Fruit fly (Drosophila melanogaster) whole organism, prepupa: ENCODE data around the gene PolA2.

ENCODE experiments used
- Blimp-1 ChIP-seq: fragments of 200-800 bp; sonication (Bioruptor generic); optimal IDR thresholded peaks from 3 replicates; lab custom pipeline; 2017; ENCODE audit warnings: missing biosample characterization, missing genetic modification characterization, mild to moderate bottlenecking, moderate library complexity, missing genetic modification reagents
- CG10669 ChIP-seq: fragments of 200-800 bp; sonication (Bioruptor generic); optimal IDR thresholded peaks from 3 replicates; lab custom pipeline; 2018; ENCODE audit warnings: missing biosample characterization, mild to moderate bottlenecking, missing genetic modification characterization, moderate library complexity
- CG11294 ChIP-seq: fragments of 200-800 bp; sonication (Bioruptor generic); IDR thresholded peaks from 2 replicates; pipeline ENCODE4 v1.3.6; 2022; ENCODE audit warnings: missing biosample characterization, missing genetic modification characterization
- CG11762 ChIP-seq: fragments of 200-800 bp; sonication (Bioruptor generic); optimal IDR thresholded peaks from 3 replicates; lab custom pipeline; 2016; ENCODE audit warnings: missing biosample characterization, missing genetic modification characterization; ENCODE audit not compliant: insufficient read depth
- CG3032 ChIP-seq: fragments of 200-800 bp; optimal IDR thresholded peaks from 2 replicates; lab custom pipeline; 2019; ENCODE audit warnings: missing biosample characterization, mild to moderate bottlenecking, missing genetic modification characterization, moderate library complexity
- CG34406 ChIP-seq: fragments of 200-800 bp; sonication (Bioruptor generic); optimal IDR thresholded peaks from 3 replicates; lab custom pipeline; 2016; ENCODE audit warnings: missing biosample characterization, missing genetic modification characterization
- CG3919 ChIP-seq: fragments of 200-800 bp; sonication (Bioruptor generic); optimal IDR thresholded peaks from 3 replicates; lab custom pipeline; 2016; ENCODE audit warnings: missing biosample characterization, missing genetic modification characterization
- CG4318 ChIP-seq: fragments of 200-800 bp; sonication (Bioruptor generic); optimal IDR thresholded peaks from 3 replicates; lab custom pipeline; 2017; ENCODE audit warnings: missing biosample characterization, mild to moderate bottlenecking, missing genetic modification characterization
- CG6163 ChIP-seq: fragments of 200-800 bp; sonication (Bioruptor generic); IDR thresholded peaks from 3 replicates; pipeline ENCODE4 v1.3.6; 2022; ENCODE audit warnings: missing biosample characterization, missing genetic modification characterization
- CG6792 ChIP-seq: fragments of 200-800 bp; sonication (Bioruptor generic); optimal IDR thresholded peaks from 3 replicates; lab custom pipeline; 2016; ENCODE audit warnings: missing biosample characterization, missing genetic modification characterization
- CG6808 ChIP-seq: fragments of 200-800 bp; sonication (Bioruptor generic); optimal IDR thresholded peaks from 3 replicates; lab custom pipeline; 2017; ENCODE audit warnings: missing biosample characterization, missing genetic modification characterization, mild to moderate bottlenecking, moderate library complexity, missing genetic modification reagents
- CG6854 ChIP-seq: fragments of 200-800 bp; sonication (Bioruptor generic); optimal IDR thresholded peaks from 2 replicates; lab custom pipeline; 2017; ENCODE audit warnings: missing biosample characterization, mild to moderate bottlenecking, missing genetic modification characterization
- CG8119 ChIP-seq: fragments of 200-800 bp; sonication (Bioruptor generic); IDR thresholded peaks from 3 replicates; pipeline ENCODE4 v1.3.6; 2022; ENCODE audit warnings: missing biosample characterization, missing genetic modification characterization
- CG8319 ChIP-seq: fragments of 200-800 bp; sonication (Bioruptor generic); optimal IDR thresholded peaks from 3 replicates; lab custom pipeline; 2016; ENCODE audit warnings: missing biosample characterization, missing genetic modification characterization
- CG8632 ChIP-seq: fragments of 200-800 bp; sonication (Bioruptor generic); optimal IDR thresholded peaks from 3 replicates; lab custom pipeline; 2016; ENCODE audit warnings: missing biosample characterization, missing genetic modification characterization
- Eip75B ChIP-seq: fragments of 200-800 bp; sonication (Bioruptor generic); optimal IDR thresholded peaks from 3 replicates; lab custom pipeline; 2016; ENCODE audit warnings: missing biosample characterization, missing genetic modification characterization
- Eip78C ChIP-seq: fragments of 200-800 bp; sonication (Bioruptor generic); peaks from one replicate; lab custom pipeline; 2016; ENCODE audit warnings: missing biosample characterization, missing genetic modification characterization
- Ets21C ChIP-seq: fragments of 200-800 bp; sonication (Bioruptor generic); optimal IDR thresholded peaks from 3 replicates; lab custom pipeline; 2016; ENCODE audit warnings: missing biosample characterization, missing genetic modification characterization
- Ets96B ChIP-seq: fragments of 200-800 bp; optimal IDR thresholded peaks from 2 replicates; lab custom pipeline; 2019; ENCODE audit warnings: missing biosample characterization, mild to moderate bottlenecking, missing genetic modification characterization, moderate library complexity
- Gug ChIP-seq: fragments of 200-800 bp; sonication (Bioruptor generic); IDR thresholded peaks from 2 replicates; pipeline ENCODE4 v1.3.6; 2022; ENCODE audit warnings: missing biosample characterization, missing genetic modification characterization
- Hr38 ChIP-seq: sonication (Bioruptor generic); optimal IDR thresholded peaks from 2 replicates; lab custom pipeline; 2016; ENCODE audit warnings: missing biosample characterization, missing genetic modification characterization
- Hr4 ChIP-seq: fragments of 200-800 bp; sonication (Bioruptor generic); optimal IDR thresholded peaks from 3 replicates; lab custom pipeline; 2016; ENCODE audit warnings: missing biosample characterization, missing genetic modification characterization
- Lpt ChIP-seq: fragments of 200-800 bp; sonication (Bioruptor generic); optimal IDR thresholded peaks from 3 replicates; lab custom pipeline; 2016; ENCODE audit warnings: missing biosample characterization, missing genetic modification characterization
- Met ChIP-seq: fragments of 200-800 bp; sonication (Bioruptor generic); optimal IDR thresholded peaks from 3 replicates; lab custom pipeline; 2016; ENCODE audit warnings: missing biosample characterization, missing genetic modification characterization
- OdsH ChIP-seq: fragments of 200-800 bp; sonication (Bioruptor generic); optimal IDR thresholded peaks from 3 replicates; lab custom pipeline; 2016; ENCODE audit warnings: missing biosample characterization, missing genetic modification characterization
- Smox ChIP-seq: fragments of 200-800 bp; sonication (Bioruptor generic); optimal IDR thresholded peaks from 3 replicates; lab custom pipeline; 2016; ENCODE audit warnings: missing biosample characterization, missing genetic modification characterization
- Sox102F ChIP-seq: fragments of 200-800 bp; sonication (Bioruptor generic); optimal IDR thresholded peaks from 2 replicates; lab custom pipeline; 2016; ENCODE audit warnings: missing biosample characterization, mild to moderate bottlenecking, missing genetic modification characterization
- Sox15 ChIP-seq: fragments of 200-800 bp; sonication (Bioruptor generic); optimal IDR thresholded peaks from 3 replicates; lab custom pipeline; 2016; ENCODE audit warnings: missing biosample characterization, missing genetic modification characterization
- acj6 ChIP-seq: fragments of 200-800 bp; sonication (Bioruptor generic); optimal IDR thresholded peaks from 3 replicates; lab custom pipeline; 2016; ENCODE audit warnings: missing biosample characterization, missing genetic modification characterization
- cyc ChIP-seq: fragments of 200-800 bp; sonication (Bioruptor generic); optimal IDR thresholded peaks from 3 replicates; lab custom pipeline; 2016; ENCODE audit warnings: missing biosample characterization, missing genetic modification characterization
- dac ChIP-seq: fragments of 200-800 bp; sonication (Bioruptor generic); optimal IDR thresholded peaks from 2 replicates; lab custom pipeline; 2017; ENCODE audit warnings: missing biosample characterization, mild to moderate bottlenecking, missing genetic modification characterization
- dsx ChIP-seq: fragments of 200-800 bp; optimal IDR thresholded peaks from 3 replicates; lab custom pipeline; 2019; ENCODE audit warnings: missing biosample characterization, mild to moderate bottlenecking, missing genetic modification characterization, moderate library complexity; ENCODE audit not compliant: poor library complexity, severe bottlenecking
- eg ChIP-seq: fragments of 200-800 bp; sonication (Bioruptor generic); IDR thresholded peaks from 3 replicates; pipeline ENCODE4 v1.3.6; 2022; ENCODE audit warnings: missing biosample characterization, missing genetic modification characterization
- esn ChIP-seq: fragments of 200-800 bp; sonication (Bioruptor generic); optimal IDR thresholded peaks from 2 replicates; lab custom pipeline; 2016; ENCODE audit warnings: missing biosample characterization, mild to moderate bottlenecking, missing genetic modification characterization, moderate library complexity
- fd85E ChIP-seq: fragments of 200-800 bp; sonication (Bioruptor generic); optimal IDR thresholded peaks from 3 replicates; lab custom pipeline; 2016; ENCODE audit warnings: missing biosample characterization, missing genetic modification characterization
- fkh ChIP-seq: fragments of 200-800 bp; sonication (Bioruptor generic); optimal IDR thresholded peaks from 3 replicates; lab custom pipeline; 2017; ENCODE audit warnings: missing biosample characterization, mild to moderate bottlenecking, missing genetic modification characterization, moderate library complexity
- net ChIP-seq: fragments of 200-800 bp; sonication (Bioruptor generic); optimal IDR thresholded peaks from 3 replicates; lab custom pipeline; 2016; ENCODE audit warnings: missing biosample characterization, missing genetic modification characterization
- pdm3 ChIP-seq: fragments of 200-800 bp; sonication (Bioruptor generic); optimal IDR thresholded peaks from 3 replicates; lab custom pipeline; 2016; ENCODE audit warnings: missing biosample characterization, missing genetic modification characterization
- salr ChIP-seq, 2 experiments: fragments of 200-800 bp; sonication (Bioruptor generic); optimal IDR thresholded peaks; 3 replicates each; lab custom pipeline; 2016 to 2018; ENCODE audit warnings: missing biosample characterization in 2 of 2, missing genetic modification characterization in 2 of 2, mild to moderate bottlenecking in 1 of 2
- svp ChIP-seq: fragments of 200-800 bp; sonication (Bioruptor generic); peaks from one replicate; lab custom pipeline; 2016; ENCODE audit warnings: missing biosample characterization, missing genetic modification characterization
- vri ChIP-seq: fragments of 200-800 bp; sonication (Bioruptor generic); optimal IDR thresholded peaks from 3 replicates; lab custom pipeline; 2016; ENCODE audit warnings: missing biosample characterization, mild to moderate bottlenecking, missing genetic modification characterization

The PolA2 gene

dm6 chr3R:27246264-27246663, 7.3 kb downstream of the PolA2 start (continued):
- TF ChIP-seq cyc (GFP tag; lab: Kevin White, UChicago) (no peak), CG34406 (GFP tag; lab: Kevin White, UChicago) (peak; percentile 52), net (GFP tag; lab: Kevin White, UChicago) (peak; percentile 65), CG11294 (GFP tag; lab: Robert Waterston, UW) (peak; percentile 12; the same call in 1 of the 2 replicates), svp (GFP tag; lab: Kevin White, UChicago) (peak; percentile 63), esn (GFP tag; lab: Kevin White, UChicago) (peak; percentile 42)

dm6 chr3R:27247892-27248291, 8.9 kb downstream of the PolA2 start, which contains the start of gene CG5984:
Gene CG5984, minus strand, starts transcription at chr3R:27247992.
- TF ChIP-seq svp (GFP tag; lab: Kevin White, UChicago) (peak; percentile 17), pdm3 (GFP tag; lab: Kevin White, UChicago) (no peak)

- TF ChIP-seq pdm3 (GFP tag; lab: Kevin White, UChicago) (no peak), Ets96B (tag; lab: Kevin White, UChicago) (no peak), Lpt (GFP tag; lab: Kevin White, UChicago) (no peak), dac (no peak), Gug (no peak), CG8319 (GFP tag; lab: Kevin White, UChicago) (no peak), Hr4 (GFP tag; lab: Kevin White, UChicago) (no peak), salr (GFP tag; optimal IDR thresholded peaks at IDR 0.05; lab: Kevin White, UChicago) (no peak), fkh (GFP tag; lab: Kevin White, UChicago) (no peak), dsx (no peak), CG4318 (GFP tag; lab: Kevin White, UChicago) (no peak), Sox15 (GFP tag; lab: Kevin White, UChicago) (no peak), CG8119 (no peak), svp (GFP tag; lab: Kevin White, UChicago) (no peak), Hr38 (GFP tag; lab: Kevin White, UChicago) (no peak), CG3032 (tag; lab: Kevin White, UChicago) (no peak), acj6 (GFP tag; lab: Kevin White, UChicago) (no peak), cyc (GFP tag; lab: Kevin White, UChicago) (no peak), OdsH (no peak)
Observed at dm6 chr3R:27250907-27251306, 11.9 kb downstream of the PolA2 start, which contains the start of the genes TTLL6B and TfIIA-L. Gene TTLL6B, minus strand, starts transcription at chr3R:27251007. Gene TfIIA-L, plus strand, starts transcription at chr3R:27251112.

dm6 chr3R:27253136-27253920, 14.4 kb downstream of the PolA2 start, which contains the start of gene pll:
Gene pll, minus strand, starts transcription at chr3R:27253182.
- TF ChIP-seq CG8319 (GFP tag; lab: Kevin White, UChicago): no peak
- TF ChIP-seq Eip75B (GFP tag; lab: Kevin White, UChicago): no peak
- TF ChIP-seq Sox15 (GFP tag; lab: Kevin White, UChicago): peak; percentile 61
- peak; percentile 92 for TF ChIP-seq Eip78C (GFP tag; lab: Kevin White, UChicago)
- peak; percentile 70; the same call in 1 of the 2 replicates for TF ChIP-seq CG11294 (GFP tag; lab: Robert Waterston, UW)
- TF ChIP-seq CG6163 (GFP tag; lab: Robert Waterston, UW): peak; percentile 91
- TF ChIP-seq pdm3 (GFP tag; lab: Kevin White, UChicago): no peak
- peak; percentile 17 for TF ChIP-seq fkh (GFP tag; lab: Kevin White, UChicago)
- no peak for TF ChIP-seq CG6808
- TF ChIP-seq Hr38 (GFP tag; lab: Kevin White, UChicago): no peak
- TF ChIP-seq acj6 (GFP tag; lab: Kevin White, UChicago): peak; percentile 86
- peak; percentile 68 for TF ChIP-seq CG8632 (GFP tag; lab: Kevin White, UChicago)
- TF ChIP-seq CG11762 (GFP tag; lab: Kevin White, UChicago): peak; percentile 57
- peak; percentile 36 for TF ChIP-seq Blimp-1
- peak; percentile 65 for TF ChIP-seq CG10669 (GFP tag; lab: Kevin White, UChicago)
- TF ChIP-seq CG4318 (GFP tag; lab: Kevin White, UChicago): no peak
- no peak for TF ChIP-seq OdsH
- peak; percentile 75 for TF ChIP-seq CG6792 (GFP tag; lab: Kevin White, UChicago)
- TF ChIP-seq CG3032 (tag; lab: Kevin White, UChicago): peak; percentile 80
- TF ChIP-seq Sox102F (GFP tag; lab: Kevin White, UChicago): no peak
- TF ChIP-seq Smox: peak; percentile 78
- TF ChIP-seq eg (GFP tag; lab: Robert Waterston, UW): peak; percentile 96
- TF ChIP-seq Hr4 (GFP tag; lab: Kevin White, UChicago): no peak
- peak; percentile 74 for TF ChIP-seq Gug
- no peak for TF ChIP-seq vri (GFP tag; lab: Kevin White, UChicago)
- TF ChIP-seq Ets21C (GFP tag; lab: Kevin White, UChicago): no peak
- peak; percentile 85 for TF ChIP-seq esn (GFP tag; lab: Kevin White, UChicago)
- TF ChIP-seq fd85E (GFP tag; lab: Kevin White, UChicago): no peak
- peak; percentile 89 for TF ChIP-seq CG3919 (GFP tag; lab: Kevin White, UChicago)
- no peak for TF ChIP-seq CG6854 (GFP tag; lab: Kevin White, UChicago)
- TF ChIP-seq Met (GFP tag; lab: Kevin White, UChicago): no peak
- peak; percentile 64 for TF ChIP-seq net (GFP tag; lab: Kevin White, UChicago)
